Fruit fly (Drosophila melanogaster) whole organism, embryonic: ENCODE results near the gene Vsx1.

Source experiments
- BEAF-32 ChIP-seq: fragments of 200-800 bp; sonication (Bioruptor generic); optimal IDR thresholded peaks from 3 replicates; lab custom pipeline; 2017; ENCODE audit warnings: missing biosample characterization, missing genetic modification characterization, mild to moderate bottlenecking, moderate library complexity, missing genetic modification reagents
- CG10147 ChIP-seq: fragments of 200-800 bp; sonication (Bioruptor generic); optimal IDR thresholded peaks from 2 replicates; lab custom pipeline; 2019; ENCODE audit warnings: missing biosample characterization, mild to moderate bottlenecking, missing genetic modification characterization, moderate library complexity
- CG15514 ChIP-seq: fragments of 200-800 bp; sonication (Bioruptor generic); optimal IDR thresholded peaks from 3 replicates; lab custom pipeline; 2017; ENCODE audit warnings: missing biosample characterization, missing genetic modification characterization, mild to moderate bottlenecking, moderate library complexity, missing genetic modification reagents
- CG1832 ChIP-seq: fragments of 200-800 bp; sonication (Bioruptor generic); optimal IDR thresholded peaks from 2 replicates; lab custom pipeline; 2017; ENCODE audit warnings: missing biosample characterization, mild to moderate bottlenecking, missing genetic modification characterization, inconsistent platforms
- CG3847 ChIP-seq: fragments of 200-800 bp; sonication (Bioruptor generic); IDR thresholded peaks from 2 replicates; pipeline ENCODE4 v1.3.6; 2022; ENCODE audit warnings: missing biosample characterization, missing genetic modification characterization
- CG4730 ChIP-seq: fragments of 200-800 bp; sonication (Bioruptor generic); IDR thresholded peaks from 2 replicates; pipeline ENCODE4 v1.3.6; 2022; ENCODE audit warnings: missing biosample characterization, missing genetic modification characterization
- CG6791 ChIP-seq: fragments of 200-800 bp; sonication (Bioruptor generic); IDR thresholded peaks from 3 replicates; pipeline ENCODE4 v1.3.6; 2022; ENCODE audit warnings: missing biosample characterization, missing genetic modification characterization; ENCODE audit not compliant: partially characterized antibody
- D19A ChIP-seq: fragments of 200-800 bp; optimal IDR thresholded peaks from 3 replicates; lab custom pipeline; 2019; ENCODE audit warnings: missing biosample characterization, mild to moderate bottlenecking, missing genetic modification characterization, moderate library complexity
- Dbx ChIP-seq: fragments of 200-800 bp; sonication (Bioruptor generic); IDR thresholded peaks from 3 replicates; pipeline ENCODE4 v1.3.6; 2022; ENCODE audit warnings: missing biosample characterization, missing genetic modification characterization
- Doc3 ChIP-seq: fragments of 200-800 bp; sonication (Bioruptor generic); IDR thresholded peaks from 3 replicates; pipeline ENCODE4 v1.3.6; 2022; ENCODE audit warnings: missing biosample characterization, missing genetic modification characterization; ENCODE audit not compliant: partially characterized antibody
- Dref ChIP-seq: fragments of 200-800 bp; sonication (Bioruptor generic); IDR thresholded peaks from 2 replicates; pipeline ENCODE4 v1.3.6; 2022; ENCODE audit warnings: missing biosample characterization, missing genetic modification characterization
- Ets97D ChIP-seq: fragments of 200-800 bp; sonication (Bioruptor generic); optimal IDR thresholded peaks from 3 replicates; lab custom pipeline; 2016; ENCODE audit warnings: missing biosample characterization, missing genetic modification characterization
- HLH3B ChIP-seq: fragments of 200-800 bp; sonication (Bioruptor generic); IDR thresholded peaks from 2 replicates; pipeline ENCODE4 v1.3.6; 2022; ENCODE audit warnings: missing biosample characterization, missing genetic modification characterization
- HmgZ ChIP-seq: fragments of 200-800 bp; sonication (Bioruptor generic); optimal IDR thresholded peaks from 2 replicates; lab custom pipeline; 2018; ENCODE audit warnings: missing biosample characterization, mild to moderate bottlenecking, missing genetic modification characterization
- Hr78 ChIP-seq, 2 experiments: fragments of 200-800 bp in 1 of 2; fragments of >200 bp in 1 of 2; sonication (Bioruptor generic) in 1 of 2; optimal IDR thresholded peaks; 2 replicates each; lab custom pipeline; 2017 to 2019; ENCODE audit warnings: missing biosample characterization in 2 of 2, missing genetic modification characterization in 2 of 2, mild to moderate bottlenecking in 1 of 2, moderate library complexity in 1 of 2
- MESR4 ChIP-seq: fragments of 200-800 bp; sonication (Bioruptor generic); optimal IDR thresholded peaks from 2 replicates; lab custom pipeline; 2018; ENCODE audit warnings: missing biosample characterization, mild to moderate bottlenecking, missing genetic modification characterization, moderate library complexity
- Max ChIP-seq: fragments of 200-800 bp; sonication (Bioruptor generic); optimal IDR thresholded peaks from 2 replicates; lab custom pipeline; 2016; ENCODE audit warnings: missing biosample characterization, mild to moderate bottlenecking, missing genetic modification characterization
- Myb ChIP-seq: fragments of 200-800 bp; sonication (Bioruptor generic); optimal IDR thresholded peaks from 2 replicates; lab custom pipeline; 2016; ENCODE audit warnings: missing biosample characterization, missing genetic modification characterization
- Nf-YA ChIP-seq: fragments of 200-800 bp; sonication (Bioruptor generic); IDR thresholded peaks from 2 replicates; pipeline ENCODE4 v1.3.6; 2022; ENCODE audit warnings: missing biosample characterization, missing genetic modification characterization
- Opbp ChIP-seq: fragments of 200-800 bp; sonication (Bioruptor generic); IDR thresholded peaks from 3 replicates; pipeline ENCODE4 v1.3.6; 2022; ENCODE audit warnings: missing biosample characterization, missing genetic modification characterization; ENCODE audit not compliant: partially characterized antibody
- Ptx1 ChIP-seq: fragments of 200-800 bp; sonication (Bioruptor generic); IDR thresholded peaks from 2 replicates; pipeline ENCODE4 v1.3.6; 2022; ENCODE audit warnings: missing biosample characterization, missing genetic modification characterization
- YL-1 ChIP-seq: fragments of 200-800 bp; sonication (Bioruptor generic); optimal IDR thresholded peaks from 3 replicates; lab custom pipeline; 2017; ENCODE audit warnings: missing biosample characterization, mild to moderate bottlenecking, missing genetic modification characterization
- amos ChIP-seq: fragments of 200-800 bp; sonication (Bioruptor generic); IDR thresholded peaks from 2 replicates; pipeline ENCODE4 v1.3.6; 2022; ENCODE audit warnings: missing biosample characterization, missing genetic modification characterization; ENCODE audit not compliant: partially characterized antibody
- ash1 ChIP-seq: fragments of 200-800 bp; sonication (Bioruptor generic); optimal IDR thresholded peaks from 2 replicates; lab custom pipeline; 2018; ENCODE audit warnings: missing biosample characterization, mild to moderate bottlenecking, missing genetic modification characterization
- cg ChIP-seq: fragments of 200-800 bp; sonication (Bioruptor generic); optimal IDR thresholded peaks from 3 replicates; lab custom pipeline; 2019; ENCODE audit warnings: missing biosample characterization, mild to moderate bottlenecking, missing genetic modification characterization, moderate library complexity
- chm ChIP-seq: fragments of 200-800 bp; sonication (Bioruptor generic); IDR thresholded peaks from 2 replicates; pipeline ENCODE4 v1.3.6; 2022; ENCODE audit warnings: missing biosample characterization, missing genetic modification characterization
- dm ChIP-seq: fragments of 200-800 bp; sonication (Bioruptor generic); optimal IDR thresholded peaks from 3 replicates; lab custom pipeline; 2016; ENCODE audit warnings: missing biosample characterization, missing genetic modification characterization
- en ChIP-seq: fragments of 200-800 bp; sonication (Bioruptor generic); optimal IDR thresholded peaks from 2 replicates; lab custom pipeline; 2016; ENCODE audit warnings: missing biosample characterization, missing genetic modification characterization
- fd102C ChIP-seq: fragments of 200-800 bp; sonication (Bioruptor generic); optimal IDR thresholded peaks from 2 replicates; lab custom pipeline; 2018; ENCODE audit warnings: missing biosample characterization, mild to moderate bottlenecking, missing genetic modification characterization, moderate library complexity
- fd3F ChIP-seq: fragments of 200-800 bp; sonication (Bioruptor generic); optimal IDR thresholded peaks from 2 replicates; lab custom pipeline; 2018; ENCODE audit warnings: missing biosample characterization, mild to moderate bottlenecking, missing genetic modification characterization, moderate library complexity
- hb ChIP-seq: fragments of 200-800 bp; sonication (Bioruptor generic); IDR thresholded peaks from 3 replicates; pipeline ENCODE4 v1.3.6; 2022; ENCODE audit warnings: missing biosample characterization, missing genetic modification characterization; ENCODE audit not compliant: partially characterized antibody
- hkb ChIP-seq, 2 experiments: fragments of 200-800 bp in 1 of 2; fragments of >200 bp in 1 of 2; sonication (Bioruptor generic) in 1 of 2; IDR thresholded peaks in 1 of 2; optimal IDR thresholded peaks in 1 of 2; 2 replicates each; pipeline versions ENCODE4 v1.3.6 to Lab custom; 2017 to 2022; ENCODE audit warnings: missing biosample characterization in 1 of 2, missing genetic modification characterization in 1 of 2
- inv ChIP-seq: fragments of 200-800 bp; sonication (Bioruptor generic); IDR thresholded peaks from 2 replicates; pipeline ENCODE4 v1.3.6; 2022; ENCODE audit warnings: missing biosample characterization, missing genetic modification characterization; ENCODE audit not compliant: partially characterized antibody
- jumu ChIP-seq: fragments of 200-800 bp; sonication (Bioruptor generic); optimal IDR thresholded peaks from 3 replicates; lab custom pipeline; 2016; ENCODE audit warnings: missing biosample characterization, missing genetic modification characterization
- kay ChIP-seq: fragments of 200-800 bp; sonication (Bioruptor generic); optimal IDR thresholded peaks from 2 replicates; lab custom pipeline; 2016; ENCODE audit warnings: missing biosample characterization, missing genetic modification characterization
- nerfin-1 ChIP-seq: fragments of 200-800 bp; sonication (Bioruptor generic); optimal IDR thresholded peaks from 3 replicates; lab custom pipeline; 2019; ENCODE audit warnings: missing biosample characterization, mild to moderate bottlenecking, missing genetic modification characterization, moderate library complexity
- nerfin-2 ChIP-seq: fragments of 200-800 bp; sonication (Bioruptor generic); IDR thresholded peaks from 2 replicates; pipeline ENCODE4 v1.3.6; 2022; ENCODE audit warnings: missing biosample characterization, missing genetic modification characterization; ENCODE audit not compliant: partially characterized antibody
- nmo ChIP-seq: fragments of 200-800 bp; sonication (Bioruptor generic); optimal IDR thresholded peaks from 2 replicates; lab custom pipeline; 2018; ENCODE audit warnings: missing biosample characterization, mild to moderate bottlenecking, missing genetic modification characterization, moderate library complexity
- nom ChIP-seq: fragments of 200-800 bp; sonication (Bioruptor generic); optimal IDR thresholded peaks from 2 replicates; lab custom pipeline; 2017; ENCODE audit warnings: missing biosample characterization, missing genetic modification characterization, mild to moderate bottlenecking, moderate library complexity, missing genetic modification reagents
- pzg ChIP-seq: fragments of 200-800 bp; sonication (Bioruptor generic); optimal IDR thresholded peaks from 3 replicates; lab custom pipeline; 2018; ENCODE audit warnings: missing biosample characterization, mild to moderate bottlenecking, missing genetic modification characterization, moderate library complexity
- sens ChIP-seq: fragments of 200-800 bp; sonication (Bioruptor generic); peaks from one replicate; lab custom pipeline; 2016; ENCODE audit warnings: missing biosample characterization, missing genetic modification characterization
- sima ChIP-seq: fragments of 200-800 bp; sonication (Bioruptor generic); optimal IDR thresholded peaks from 2 replicates; lab custom pipeline; 2016; ENCODE audit warnings: missing biosample characterization, missing genetic modification characterization
- sob ChIP-seq: fragments of 200-800 bp; sonication (Bioruptor generic); IDR thresholded peaks from 2 replicates; pipeline ENCODE4 v1.3.6; 2022; ENCODE audit warnings: missing biosample characterization, missing genetic modification characterization
- stwl ChIP-seq: fragments of 200-800 bp; sonication (Bioruptor generic); optimal IDR thresholded peaks from 3 replicates; lab custom pipeline; 2018; ENCODE audit warnings: missing biosample characterization, mild to moderate bottlenecking, missing genetic modification characterization, moderate library complexity
- unc-4 ChIP-seq: fragments of 200-800 bp; sonication (Bioruptor generic); IDR thresholded peaks from 2 replicates; pipeline ENCODE4 v1.3.6; 2022; ENCODE audit warnings: missing biosample characterization, missing genetic modification characterization; ENCODE audit not compliant: partially characterized antibody
- vvl ChIP-seq: fragments of 200-800 bp; sonication (Bioruptor generic); IDR thresholded peaks from 2 replicates; pipeline ENCODE4 v1.3.6; 2022; ENCODE audit warnings: missing biosample characterization, missing genetic modification characterization

Gene Vsx1

dm6 chrX:5621893-5622803, 28.1 kb downstream of the Vsx1 start, which contains the start of the genes Mlc-c and Pop1:
Gene Mlc-c, minus strand, starts transcription at chrX:5622539.
Gene Pop1, plus strand, starts transcription at chrX:5622648.
- TF ChIP-seq Nf-YA (GFP tag; lab: Robert Waterston, UW), result no peak
- TF ChIP-seq jumu, result peak; percentile 22
- peak; percentile 87 for TF ChIP-seq nerfin-2 (GFP tag; lab: Robert Waterston, UW)
- peak; percentile 73 for TF ChIP-seq D19A (tag; lab: Kevin White, UChicago)
- TF ChIP-seq chm (GFP tag; lab: Robert Waterston, UW), result no peak
- peak; percentile 53 for TF ChIP-seq Myb (GFP tag; lab: Kevin White, UChicago)
- TF ChIP-seq vvl (GFP tag; lab: Robert Waterston, UW), result 0 out of 2 replicates have a peak, but pooled peaks have one; percentile 6
- TF ChIP-seq sens, result no peak
- no peak for TF ChIP-seq CG4730
- no peak for TF ChIP-seq sob (GFP tag; lab: Robert Waterston, UW)
- TF ChIP-seq en (GFP tag; lab: Kevin White, UChicago), result no peak
- no peak for TF ChIP-seq Ptx1 (GFP tag; lab: Robert Waterston, UW)
- TF ChIP-seq CG3847 (GFP tag; lab: Robert Waterston, UW), result peak; percentile 63
- TF ChIP-seq stwl (tag; lab: Kevin White, UChicago), result peak; percentile 60
- TF ChIP-seq cg (GFP tag; lab: Kevin White, UChicago), result peak; percentile 48
- TF ChIP-seq Max, result peak; percentile 25
- TF ChIP-seq ash1 (GFP tag; lab: Kevin White, UChicago), result no peak
- peak; percentile 89 for TF ChIP-seq hb
- peak; percentile 56 for TF ChIP-seq MESR4
- TF ChIP-seq YL-1, result peak; percentile 73
- no peak for TF ChIP-seq fd3F (GFP tag; lab: Kevin White, UChicago)
- peak; percentile 48 for TF ChIP-seq Ets97D (GFP tag; lab: Kevin White, UChicago)
- TF ChIP-seq nmo (GFP tag; lab: Kevin White, UChicago), result peak; percentile 26
- TF ChIP-seq CG10147, result peak; percentile 14
- peak; percentile 89 for TF ChIP-seq inv (GFP tag; lab: Robert Waterston, UW)
- peak; percentile 89 for TF ChIP-seq unc-4 (GFP tag; lab: Robert Waterston, UW)
- TF ChIP-seq Doc3 (GFP tag; lab: Robert Waterston, UW), result peak; percentile 68
- TF ChIP-seq CG6791, result peak; percentile 93
- TF ChIP-seq dm (GFP tag; lab: Kevin White, UChicago), result peak; percentile 92
- TF ChIP-seq HLH3B (GFP tag; lab: Robert Waterston, UW), result no peak
- peak; percentile 16 for TF ChIP-seq nom (GFP tag; lab: Kevin White, UChicago)
- TF ChIP-seq pzg, result peak; percentile 88
- TF ChIP-seq hkb (optimal IDR thresholded peaks at IDR 0.05; lab: Kevin White, UChicago), result no peak
- no peak for TF ChIP-seq hkb (GFP tag; IDR thresholded peaks at IDR 0.05; lab: Robert Waterston, UW)
- TF ChIP-seq Opbp (GFP tag; lab: Robert Waterston, UW), result peak; percentile 96
- peak; percentile 97 for TF ChIP-seq amos (GFP tag; lab: Robert Waterston, UW)
- peak; percentile 72 for TF ChIP-seq CG1832 (GFP tag; lab: Kevin White, UChicago)
- peak; percentile 68 for TF ChIP-seq nerfin-1 (tag; lab: Kevin White, UChicago)
- TF ChIP-seq BEAF-32 (GFP tag; lab: Kevin White, UChicago), result peak; percentile 92
- TF ChIP-seq Dbx (GFP tag; lab: Robert Waterston, UW), result peak; percentile 49; the same call in 1 of the 3 replicates
- TF ChIP-seq CG15514, result peak; percentile 78
- TF ChIP-seq Dref (GFP tag; lab: Robert Waterston, UW), result peak; percentile 97
- TF ChIP-seq kay (GFP tag; lab: Kevin White, UChicago), result peak; percentile 83
- TF ChIP-seq Hr78 (GFP tag; optimal IDR thresholded peaks at IDR 0.05; lab: Kevin White, UChicago), result peak in 1 of 2 experiments; percentile 61
- TF ChIP-seq sima (GFP tag; lab: Kevin White, UChicago), result no peak
- peak; percentile 22 for TF ChIP-seq HmgZ (tag; lab: Kevin White, UChicago)
- no peak for TF ChIP-seq fd102C (GFP tag; lab: Kevin White, UChicago)
